Fruit fly (Drosophila melanogaster) whole organism, wandering third instar larva: ENCODE measurements around the gene Ant2.

ENCODE experiments used
- Abd-B ChIP-seq: fragments of >200 bp; optimal IDR thresholded peaks from 2 replicates; lab custom pipeline; 2017; ENCODE audit warnings: missing biosample characterization, missing genetic modification characterization
- CG32264 ChIP-seq: fragments of 200-800 bp; sonication (Bioruptor generic); optimal IDR thresholded peaks from 2 replicates; lab custom pipeline; 2016; ENCODE audit warnings: missing biosample characterization, missing genetic modification characterization
- CG9705 ChIP-seq: fragments of 200-800 bp; sonication (Bioruptor generic); optimal IDR thresholded peaks from 2 replicates; lab custom pipeline; 2018; ENCODE audit warnings: missing biosample characterization, mild to moderate bottlenecking, missing genetic modification characterization
- Dfd ChIP-seq: fragments of >200 bp; optimal IDR thresholded peaks from 2 replicates; lab custom pipeline; 2017; ENCODE audit warnings: missing biosample characterization, missing genetic modification characterization
- Dif ChIP-seq: fragments of 200-275, 200-300 bp; sonication (Bioruptor generic); optimal IDR thresholded peaks from 2 replicates; lab custom pipeline; 2018; ENCODE audit warnings: missing biosample characterization, missing genetic modification characterization; ENCODE audit not compliant: partially characterized antibody
- GATAd ChIP-seq: sonication (Bioruptor generic); optimal IDR thresholded peaks from 2 replicates; lab custom pipeline; 2016; ENCODE audit warnings: missing biosample characterization, missing genetic modification characterization
- HLH106 ChIP-seq: fragments of 200-800 bp; optimal IDR thresholded peaks from 3 replicates; lab custom pipeline; 2019; ENCODE audit warnings: missing biosample characterization, mild to moderate bottlenecking, missing genetic modification characterization, moderate library complexity
- Hnf4 ChIP-seq: fragments of 200-800 bp; sonication (Bioruptor generic); optimal IDR thresholded peaks from 2 replicates; lab custom pipeline; 2016; ENCODE audit warnings: missing biosample characterization, mild to moderate bottlenecking, missing genetic modification characterization
- Hr83 ChIP-seq: fragments of 200-300 bp; sonication (Bioruptor generic); optimal IDR thresholded peaks from 2 replicates; lab custom pipeline; 2016; ENCODE audit warnings: missing biosample characterization, mild to moderate bottlenecking, missing genetic modification characterization, moderate library complexity; ENCODE audit not compliant: poor library complexity, severe bottlenecking
- Jra ChIP-seq: sonication (Bioruptor generic); optimal IDR thresholded peaks from 2 replicates; lab custom pipeline; 2016; ENCODE audit warnings: missing biosample characterization, missing genetic modification characterization
- Mio ChIP-seq: sonication (Bioruptor generic); optimal IDR thresholded peaks from 2 replicates; lab custom pipeline; 2016; ENCODE audit warnings: missing biosample characterization, missing genetic modification characterization
- Myc ChIP-seq: fragments of >200 bp; optimal IDR thresholded peaks from 2 replicates; lab custom pipeline; 2017
- N ChIP-seq: fragments of >200 bp; optimal IDR thresholded peaks from 2 replicates; lab custom pipeline; 2018; ENCODE audit warnings: missing biosample characterization, missing external identifiers, missing genetic modification characterization
- OdsH ChIP-seq: fragments of 200-800 bp; sonication (Bioruptor generic); optimal IDR thresholded peaks from 2 replicates; lab custom pipeline; 2016; ENCODE audit warnings: missing biosample characterization, mild to moderate bottlenecking, missing genetic modification characterization
- Rel ChIP-seq, 2 experiments: fragments of 200-800 bp; sonication (Bioruptor generic) in 1 of 2; optimal IDR thresholded peaks; 2 replicates in 1 of 2; 3 replicates in 1 of 2; lab custom pipeline; 2016 to 2019; ENCODE audit warnings: mild to moderate bottlenecking in 2 of 2, missing biosample characterization in 2 of 2, missing genetic modification characterization in 2 of 2, moderate library complexity in 1 of 2
- Sp1 ChIP-seq: fragments of 200-800 bp; sonication (Bioruptor generic); optimal IDR thresholded peaks from 3 replicates; lab custom pipeline; 2019; ENCODE audit warnings: missing biosample characterization, mild to moderate bottlenecking, missing genetic modification characterization, moderate library complexity
- Vsx2 ChIP-seq: fragments of 200-300, 225-300 bp; sonication (Bioruptor generic); optimal IDR thresholded peaks from 2 replicates; lab custom pipeline; 2018; ENCODE audit warnings: missing biosample characterization, missing genetic modification characterization; ENCODE audit not compliant: partially characterized antibody
- br ChIP-seq: fragments of 200-800 bp; sonication (Bioruptor generic); optimal IDR thresholded peaks from 2 replicates; lab custom pipeline; 2016; ENCODE audit warnings: missing biosample characterization, missing genetic modification characterization
- brk ChIP-seq: fragments of 200-800 bp; sonication (Bioruptor generic); optimal IDR thresholded peaks from 2 replicates; lab custom pipeline; 2016; ENCODE audit warnings: missing biosample characterization, mild to moderate bottlenecking, missing genetic modification characterization
- dmrt93B ChIP-seq: fragments of 200-800 bp; sonication (Bioruptor generic); optimal IDR thresholded peaks from 2 replicates; lab custom pipeline; 2018; ENCODE audit warnings: missing biosample characterization, mild to moderate bottlenecking, missing genetic modification characterization
- ey ChIP-seq: fragments of 200-800 bp; sonication (Bioruptor generic); optimal IDR thresholded peaks from 2 replicates; lab custom pipeline; 2016; ENCODE audit warnings: missing biosample characterization, missing genetic modification characterization
- foxo ChIP-seq, 2 experiments: fragments of 200-800 bp; sonication (Bioruptor generic); optimal IDR thresholded peaks; 2 replicates in 1 of 2; 3 replicates in 1 of 2; lab custom pipeline; 2016 to 2017; ENCODE audit warnings: missing biosample characterization in 2 of 2, missing genetic modification characterization in 2 of 2
- fru ChIP-seq: fragments of 200-800 bp; sonication (Bioruptor generic); optimal IDR thresholded peaks from 3 replicates; lab custom pipeline; 2016; ENCODE audit warnings: missing biosample characterization, mild to moderate bottlenecking, missing genetic modification characterization
- h ChIP-seq: fragments of 200-800 bp; sonication (Bioruptor generic); optimal IDR thresholded peaks from 3 replicates; lab custom pipeline; 2016; ENCODE audit warnings: missing biosample characterization, mild to moderate bottlenecking, missing genetic modification characterization
- jim ChIP-seq: fragments of 175-275, 200-325 bp; sonication (Bioruptor generic); optimal IDR thresholded peaks from 2 replicates; lab custom pipeline; 2016; ENCODE audit warnings: missing biosample characterization, mild to moderate bottlenecking, missing genetic modification characterization
- lola ChIP-seq: fragments of >200 bp; optimal IDR thresholded peaks from 2 replicates; lab custom pipeline; 2017; ENCODE audit warnings: missing biosample characterization, missing genetic modification characterization
- pan ChIP-seq: fragments of >200 bp; optimal IDR thresholded peaks from 2 replicates; lab custom pipeline; 2017
- psq ChIP-seq: fragments of 200-800 bp; sonication (Bioruptor generic); optimal IDR thresholded peaks from 3 replicates; lab custom pipeline; 2017; ENCODE audit warnings: missing biosample characterization, mild to moderate bottlenecking, missing genetic modification characterization, moderate library complexity
- rgr ChIP-seq: fragments of 200-800 bp; sonication (Bioruptor generic); optimal IDR thresholded peaks from 3 replicates; lab custom pipeline; 2016; ENCODE audit warnings: missing biosample characterization, mild to moderate bottlenecking, missing genetic modification characterization
- sv ChIP-seq: fragments of 200-800 bp; sonication (Bioruptor generic); optimal IDR thresholded peaks from 3 replicates; lab custom pipeline; 2016; ENCODE audit warnings: missing biosample characterization, missing genetic modification characterization
- usp ChIP-seq: fragments of >200 bp; optimal IDR thresholded peaks from 2 replicates; lab custom pipeline; 2017; ENCODE audit warnings: missing biosample characterization, missing genetic modification characterization
- woc ChIP-seq: sonication (Bioruptor generic); optimal IDR thresholded peaks from 2 replicates; lab custom pipeline; 2016; ENCODE audit warnings: missing biosample characterization, mild to moderate bottlenecking, missing genetic modification characterization

Ant2 gene

dm6 chrX:10738151-10738430 is 48.6 kb downstream of the Ant2 start:
- TF ChIP-seq OdsH (GFP tag; lab: Kevin White, UChicago): no peak
- no peak for TF ChIP-seq Jra (GFP tag; lab: Kevin White, UChicago)
- TF ChIP-seq psq (GFP tag; lab: Kevin White, UChicago): no peak
- no peak for TF ChIP-seq Vsx2 (GFP tag; lab: Kevin White, UChicago)
- no peak for TF ChIP-seq Hnf4 (GFP tag; lab: Kevin White, UChicago)
- no peak for TF ChIP-seq Dif
- no peak for TF ChIP-seq HLH106 (tag; lab: Kevin White, UChicago)
- no peak for TF ChIP-seq lola
- no peak for TF ChIP-seq Mio
- TF ChIP-seq brk (GFP tag; lab: Kevin White, UChicago): no peak
- TF ChIP-seq jim (GFP tag; lab: Kevin White, UChicago): no peak
- no peak for TF ChIP-seq br
- no peak for TF ChIP-seq Abd-B
- TF ChIP-seq Sp1: no peak
- TF ChIP-seq Myc (lab: Kevin White, UChicago): no peak

dm6 chrX:10737422-10738150 is 49.1 kb downstream of the Ant2 start:
- TF ChIP-seq Sp1 (peak; percentile 65), rgr (GFP tag; lab: Kevin White, UChicago) (peak; percentile 51), woc (peak; percentile 25), CG9705 (no peak), Hnf4 (GFP tag; lab: Kevin White, UChicago) (no peak), lola (no peak), usp (GFP tag; lab: Kevin White, UChicago) (no peak), Jra (GFP tag; lab: Kevin White, UChicago) (no peak), Dfd (GFP tag; lab: Kevin White, UChicago) (no peak), HLH106 (tag; lab: Kevin White, UChicago) (peak; percentile 62), pan (lab: Kevin White, UChicago) (no peak), GATAd (no peak), foxo (GFP tag; optimal IDR thresholded peaks at IDR 0.05; lab: Kevin White, UChicago) (peak in 1 of 2 experiments; percentile 58), dmrt93B (GFP tag; lab: Kevin White, UChicago) (peak; percentile 28), Vsx2 (GFP tag; lab: Kevin White, UChicago) (no peak), fru (GFP tag; lab: Kevin White, UChicago) (peak; percentile 68), Mio (no peak), Abd-B (no peak), N (no peak), CG32264 (GFP tag; lab: Kevin White, UChicago) (no peak), Hr83 (GFP tag; lab: Kevin White, UChicago) (no peak), sv (GFP tag; lab: Kevin White, UChicago) (peak; percentile 73), br (peak; percentile 58), OdsH (GFP tag; lab: Kevin White, UChicago) (peak; percentile 8), brk (GFP tag; lab: Kevin White, UChicago) (no peak), h (GFP tag; lab: Kevin White, UChicago) (peak; percentile 53), ey (GFP tag; lab: Kevin White, UChicago) (peak; percentile 56), psq (GFP tag; lab: Kevin White, UChicago) (peak; percentile 30)
- TF ChIP-seq, all 38 proteins: peak for 13

dm6 chrX:10735682-10736353 is 50.9 kb downstream of the Ant2 start:
- no peak for TF ChIP-seq GATAd
- no peak for TF ChIP-seq woc
- TF ChIP-seq fru (GFP tag; lab: Kevin White, UChicago): peak; percentile 19
- no peak for TF ChIP-seq Rel (GFP tag; optimal IDR thresholded peaks at IDR 0.05; lab: Kevin White, UChicago)
- TF ChIP-seq Rel (tag; optimal IDR thresholded peaks at IDR 0.05; lab: Kevin White, UChicago): peak; percentile 5
- peak in 1 of 2 experiments; percentile 26 for TF ChIP-seq foxo (GFP tag; optimal IDR thresholded peaks at IDR 0.05; lab: Kevin White, UChicago)
- no peak for TF ChIP-seq CG9705
- no peak for TF ChIP-seq Mio
- peak; percentile 23 for TF ChIP-seq psq (GFP tag; lab: Kevin White, UChicago)
